Worm (Caenorhabditis elegans): ENCODE data around the gene T05G5.4.

T05G5.4 gene

DNA sequence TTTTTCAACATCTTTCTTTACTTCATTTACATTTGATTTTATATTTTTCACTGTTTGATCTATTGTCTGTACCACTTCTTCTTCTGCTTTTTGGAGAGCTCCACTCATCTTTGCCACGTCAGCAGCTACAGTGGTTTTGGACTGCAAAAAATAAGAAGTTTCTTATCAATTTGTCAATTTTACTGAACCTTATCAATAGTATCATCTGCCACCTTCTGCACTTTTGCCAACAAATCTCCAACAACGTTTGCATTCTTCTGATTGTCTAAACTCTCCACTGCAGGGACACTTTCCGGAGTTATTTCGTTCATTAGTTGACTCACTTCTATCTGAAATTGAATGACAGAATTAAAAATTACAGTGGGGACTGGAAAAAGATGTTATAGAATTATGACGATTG, 38.0 kb downstream of the T05G5.4 start:
- TF ChIP-seq ztf-29 (GFP tag; IDR thresholded peaks at IDR 0.05) (no peak), ztf-23 (GFP tag; IDR thresholded peaks at IDR 0.05) (no peak), tab-1 (GFP tag; IDR thresholded peaks at IDR 0.05) (no peak), ref-1 (GFP tag; conservative IDR thresholded peaks at IDR 0.05) (no peak), cog-1 (tag; optimal IDR thresholded peaks at IDR 0.05) (no peak), flt-1 (GFP tag; IDR thresholded peaks at IDR 0.05) (no peak), klf-2 (GFP tag; conservative IDR thresholded peaks at IDR 0.05) (no peak), T22C8.4 (GFP tag; IDR thresholded peaks at IDR 0.05) (no peak), med-1 (GFP tag; optimal IDR thresholded peaks at IDR 0.05; ENCODE audit: insufficient read depth) (no peak)

DNA sequence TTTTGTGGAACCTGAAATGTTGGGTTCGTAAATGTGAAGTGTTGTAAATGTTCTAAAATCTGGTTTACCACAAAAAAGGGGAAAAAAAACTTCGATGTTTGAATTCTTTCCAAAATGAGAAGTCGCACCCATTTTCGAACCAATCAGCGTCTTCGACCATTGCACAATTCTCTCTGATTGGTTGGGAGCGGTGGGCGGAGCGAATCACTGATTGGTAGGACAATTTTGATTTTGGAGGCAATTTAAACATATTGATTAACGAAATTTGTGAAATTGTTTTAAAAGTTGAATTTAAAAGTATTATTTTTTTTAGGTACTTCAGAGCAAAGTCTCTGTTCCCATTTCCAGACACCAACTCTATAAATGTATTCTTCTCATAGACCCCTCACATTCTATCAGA, 40.3 kb downstream of the T05G5.4 start:
- TF ChIP-seq ztf-29 (GFP tag; IDR thresholded peaks at IDR 0.05): no peak
- TF ChIP-seq tab-1 (GFP tag; IDR thresholded peaks at IDR 0.05): no peak
- no peak for TF ChIP-seq ztf-23 (GFP tag; IDR thresholded peaks at IDR 0.05)

DNA sequence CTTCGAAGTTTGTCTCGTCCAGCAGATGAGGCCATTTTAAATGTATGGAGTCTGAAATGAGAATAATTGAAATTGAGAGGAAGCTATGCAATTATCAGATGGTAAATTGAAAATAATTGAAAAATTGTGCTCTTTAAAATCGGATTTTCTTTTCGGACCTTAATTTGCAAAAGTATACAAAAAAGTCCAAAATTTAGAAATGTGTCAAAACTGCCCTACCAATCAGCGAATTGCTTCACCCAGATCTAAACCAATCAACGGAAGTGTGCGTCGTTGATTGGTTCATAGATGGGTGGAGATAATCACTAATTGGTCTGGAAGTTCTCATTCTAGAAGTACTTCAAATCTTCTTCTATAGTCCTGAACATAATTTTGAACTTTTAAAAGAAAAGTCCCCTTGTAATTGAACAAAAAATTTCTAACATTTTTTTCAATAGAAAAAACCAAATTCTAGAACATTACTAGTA, 40.9 kb downstream of the T05G5.4 start, which contains the start of gene R10E11.5:
TSS of gene R10E11.5 (minus strand) at position 51 of the 467 bp plus-strand sequence.
- no peak for TF ChIP-seq klf-2 (GFP tag; conservative IDR thresholded peaks at IDR 0.05)

DNA sequence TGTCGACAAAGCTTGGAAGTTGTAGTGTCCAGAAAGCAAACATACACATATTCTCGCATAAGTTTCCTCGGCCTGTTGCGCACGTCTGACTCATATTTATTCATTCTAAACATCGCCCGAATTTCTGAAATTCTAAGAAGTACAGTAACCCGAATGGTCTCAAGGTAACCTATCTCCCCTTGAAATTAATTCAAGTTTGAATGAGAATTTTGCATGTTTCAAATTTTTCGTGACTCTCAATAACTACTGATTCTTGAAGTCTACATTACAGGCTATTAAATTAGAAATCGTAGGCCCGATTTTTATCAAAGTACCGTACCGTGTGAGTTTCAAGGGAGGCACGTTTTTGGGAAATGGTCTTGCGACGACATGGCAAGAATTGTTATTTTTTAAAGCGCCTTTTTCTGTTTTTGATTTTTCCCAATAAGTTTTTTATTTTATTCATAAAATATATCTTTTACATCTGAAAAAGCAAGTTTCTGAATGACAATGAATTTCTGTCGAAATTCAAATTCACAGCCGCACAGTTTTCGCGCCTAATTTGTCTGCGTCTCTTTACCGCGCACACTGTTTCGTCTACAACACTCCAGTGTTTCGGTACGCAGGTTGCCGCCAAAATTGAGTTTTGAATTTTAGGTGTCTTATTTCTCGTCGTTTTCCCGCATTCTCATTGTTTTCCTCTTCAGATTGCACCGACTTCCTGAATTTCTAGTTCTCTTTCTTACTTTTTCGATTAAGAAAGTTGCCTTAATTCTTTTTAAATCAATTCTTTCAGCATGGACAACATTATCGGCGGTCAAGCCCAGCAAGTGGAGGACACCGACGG, 45.1 kb downstream of the T05G5.4 start, which contains the start of the genes R10E11.9 and mcm-6:
TSS of gene R10E11.9 (minus strand) at position 51 of the 826 bp plus-strand sequence.
TSS of gene mcm-6 (plus strand) at position 776 of the 826 bp plus-strand sequence.
- TF ChIP-seq T22C8.4 (GFP tag; IDR thresholded peaks at IDR 0.05): no peak
- no peak for TF ChIP-seq klf-2 (GFP tag; conservative IDR thresholded peaks at IDR 0.05)
- no peak for TF ChIP-seq flt-1 (GFP tag; IDR thresholded peaks at IDR 0.05)
- no peak for TF ChIP-seq cog-1 (tag; optimal IDR thresholded peaks at IDR 0.05)
- no peak for TF ChIP-seq tab-1 (GFP tag; IDR thresholded peaks at IDR 0.05)
- TF ChIP-seq ztf-29 (GFP tag; IDR thresholded peaks at IDR 0.05): no peak
- TF ChIP-seq ztf-23 (GFP tag; IDR thresholded peaks at IDR 0.05): no peak
- no peak for TF ChIP-seq ref-1 (GFP tag; conservative IDR thresholded peaks at IDR 0.05)
- no peak for TF ChIP-seq med-1 (GFP tag; optimal IDR thresholded peaks at IDR 0.05; ENCODE audit: insufficient read depth)

DNA sequence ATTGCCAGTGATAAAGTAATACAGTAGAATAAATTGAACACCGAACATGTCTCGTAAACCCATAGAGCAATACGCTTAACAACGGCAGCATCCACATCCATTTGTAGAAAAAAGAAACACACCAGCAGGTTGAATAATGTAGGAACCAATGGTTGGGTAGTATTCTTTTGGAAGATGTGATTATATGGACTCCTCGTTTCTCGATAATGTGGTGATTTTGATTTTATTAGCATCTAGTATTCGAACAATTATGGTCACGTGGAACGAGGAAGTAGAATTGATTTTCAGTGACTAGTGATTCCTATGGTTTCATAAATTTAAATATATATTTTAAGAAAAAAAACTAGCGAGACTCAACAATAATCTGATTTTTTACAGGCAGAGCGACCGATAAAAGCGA, 47.7 kb downstream of the T05G5.4 start, which contains the start of gene srxa-10:
TSS of gene srxa-10 (minus strand) at position 101 of the 400 bp plus-strand sequence.
- TF ChIP-seq ref-1 (GFP tag; conservative IDR thresholded peaks at IDR 0.05): no peak
- TF ChIP-seq klf-2 (GFP tag; conservative IDR thresholded peaks at IDR 0.05): no peak
- no peak for TF ChIP-seq med-1 (GFP tag; optimal IDR thresholded peaks at IDR 0.05; ENCODE audit: insufficient read depth)
- TF ChIP-seq ztf-29 (GFP tag; IDR thresholded peaks at IDR 0.05): no peak
- TF ChIP-seq flt-1 (GFP tag; IDR thresholded peaks at IDR 0.05): no peak
- no peak for TF ChIP-seq T22C8.4 (GFP tag; IDR thresholded peaks at IDR 0.05)
- no peak for TF ChIP-seq ztf-23 (GFP tag; IDR thresholded peaks at IDR 0.05)
- no peak for TF ChIP-seq cog-1 (tag; optimal IDR thresholded peaks at IDR 0.05)
- no peak for TF ChIP-seq tab-1 (GFP tag; IDR thresholded peaks at IDR 0.05)

DNA sequence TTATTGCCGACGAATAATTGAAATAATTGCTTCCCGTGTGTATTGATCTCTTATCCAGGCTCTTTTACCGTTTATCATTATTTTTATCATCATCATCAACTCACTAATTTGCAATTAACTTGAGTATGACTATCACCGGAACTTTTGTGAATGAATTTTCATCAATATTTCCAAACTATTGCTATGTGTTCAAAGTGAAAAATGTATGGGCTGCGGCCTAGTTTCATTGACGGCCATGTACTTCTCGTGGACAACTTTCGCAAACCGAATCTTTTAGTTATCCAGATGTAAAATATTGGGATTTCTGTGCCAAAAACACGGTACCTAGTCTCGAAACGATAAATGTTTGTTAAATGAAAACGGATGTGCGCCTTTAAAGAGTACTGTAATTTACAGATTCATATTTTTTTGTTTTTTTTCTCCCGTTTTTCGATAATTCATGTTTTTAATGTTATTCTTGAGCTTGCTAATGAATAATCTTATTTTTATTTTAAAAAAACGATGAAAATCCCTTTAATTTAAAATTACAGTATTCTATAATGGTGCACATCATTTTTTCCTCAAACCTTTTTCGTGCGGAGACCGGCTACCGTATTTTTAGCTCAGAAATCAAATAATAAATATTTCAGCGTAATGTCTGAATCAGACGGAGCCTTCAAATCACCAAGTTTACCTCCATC, 49.9 kb downstream of the T05G5.4 start, which contains the start of gene ZK632.2:
TSS of gene ZK632.2 (plus strand) at position 630 of the 680 bp plus-strand sequence.
- TF ChIP-seq flt-1 (GFP tag; IDR thresholded peaks at IDR 0.05) (no peak), tab-1 (GFP tag; IDR thresholded peaks at IDR 0.05) (no peak), ztf-29 (GFP tag; IDR thresholded peaks at IDR 0.05) (no peak), klf-2 (GFP tag; conservative IDR thresholded peaks at IDR 0.05) (no peak), ztf-23 (GFP tag; IDR thresholded peaks at IDR 0.05) (no peak)
